Worm (Caenorhabditis elegans) whole organism, mixed stage, embryonic: ENCODE results near the gene C35A5.8.

ENCODE experiments used
- ces-1 ChIP-seq: fragments of 150-350 bp; optimal IDR thresholded peaks from 2 replicates; lab custom pipeline; 2014; ENCODE audit warnings: missing biosample characterization, missing genetic modification reagents, missing genetic modification characterization
- elt-3 ChIP-seq: fragments of 150-350 bp; optimal IDR thresholded peaks from 2 replicates; lab custom pipeline; 2014; ENCODE audit warnings: missing biosample characterization, missing genetic modification characterization
- mab-5 ChIP-seq: fragments of 150-350 bp; optimal IDR thresholded peaks from 2 replicates; lab custom pipeline; 2014; ENCODE audit warnings: missing biosample characterization, missing genetic modification characterization
- mls-2 ChIP-seq: sonication (generic microtip); optimal IDR thresholded peaks from 2 replicates; lab custom pipeline; 2016; ENCODE audit warnings: mild to moderate bottlenecking, missing genetic modification characterization, moderate library complexity, missing compliant biosample characterization
- nhr-28 ChIP-seq: fragments of 150-350 bp; optimal IDR thresholded peaks from 2 replicates; lab custom pipeline; 2014; ENCODE audit warnings: missing biosample characterization, missing genetic modification characterization
- snpc-4 ChIP-seq: fragments of 150-350 bp; optimal IDR thresholded peaks from 2 replicates; lab custom pipeline; 2014; ENCODE audit warnings: missing biosample characterization, missing genetic modification characterization
- unc-39 ChIP-seq: fragments of 150-350 bp; optimal IDR thresholded peaks from 2 replicates; lab custom pipeline; 2014; ENCODE audit warnings: missing biosample characterization, missing genetic modification characterization
- unc-62 ChIP-seq: fragments of 150-350 bp; optimal IDR thresholded peaks from 2 replicates; lab custom pipeline; 2014; ENCODE audit warnings: missing biosample characterization, missing genetic modification reagents, missing genetic modification characterization

- TF ChIP-seq elt-3 (tag; lab: Kevin White, UChicago): no peak
- TF ChIP-seq mab-5 (tag; lab: Kevin White, UChicago): no peak
- no peak for TF ChIP-seq ces-1 (GFP tag; lab: Kevin White, UChicago)
- TF ChIP-seq unc-39 (tag; lab: Kevin White, UChicago): no peak
- no peak for TF ChIP-seq unc-62
- no peak for TF ChIP-seq snpc-4
- no peak for TF ChIP-seq mls-2 (tag; lab: Kevin White, UChicago)
- no peak for TF ChIP-seq nhr-28 (tag; lab: Kevin White, UChicago)
Measured at ce11 chrV:10571523-10571922, 45.8 kb upstream of the C35A5.8 start.
